Fruit fly (Drosophila melanogaster) whole organism, embryonic: ENCODE measurements around the gene CG12301.

ENCODE experiments used
- Asciz ChIP-seq: fragments of 200-800 bp; sonication (Bioruptor generic); optimal IDR thresholded peaks from 2 replicates; lab custom pipeline; 2017; ENCODE audit warnings: missing biosample characterization, mild to moderate bottlenecking, missing genetic modification characterization, missing genetic modification reagents
- Awh ChIP-seq: fragments of 200-800 bp; sonication (Bioruptor generic); IDR thresholded peaks from 2 replicates; pipeline ENCODE4, ENCODE4 v1.3.6; 2022; ENCODE audit warnings: missing biosample characterization, missing genetic modification characterization
- Bteb2 ChIP-seq: fragments of 200-800 bp; sonication (Bioruptor generic); optimal IDR thresholded peaks from 2 replicates; lab custom pipeline; 2016; ENCODE audit warnings: missing biosample characterization, missing genetic modification characterization
- CG10565 ChIP-seq: fragments of 200-800 bp; sonication (Bioruptor generic); optimal IDR thresholded peaks from 3 replicates; lab custom pipeline; 2016; ENCODE audit warnings: missing biosample characterization, mild to moderate bottlenecking, missing genetic modification characterization
- CG13894 ChIP-seq: fragments of 200-800 bp; sonication (Bioruptor generic); optimal IDR thresholded peaks from 3 replicates; lab custom pipeline; 2018; ENCODE audit warnings: missing biosample characterization, mild to moderate bottlenecking, missing genetic modification characterization, moderate library complexity
- CG15601 ChIP-seq: fragments of 200-800 bp; sonication (Bioruptor generic); optimal IDR thresholded peaks from 3 replicates; lab custom pipeline; 2019; ENCODE audit warnings: missing biosample characterization, mild to moderate bottlenecking, missing genetic modification characterization, moderate library complexity
- CG17568 ChIP-seq: fragments of 200-800 bp; sonication (Bioruptor generic); optimal IDR thresholded peaks from 2 replicates; lab custom pipeline; 2018; ENCODE audit warnings: missing biosample characterization, mild to moderate bottlenecking, missing genetic modification characterization, moderate library complexity
- CG17912 ChIP-seq: fragments of 200-800 bp; sonication (Bioruptor generic); optimal IDR thresholded peaks from 2 replicates; lab custom pipeline; 2018; ENCODE audit warnings: missing biosample characterization, mild to moderate bottlenecking, missing genetic modification characterization
- CG2120 ChIP-seq: fragments of 200-800 bp; sonication (Bioruptor generic); optimal IDR thresholded peaks from 3 replicates; lab custom pipeline; 2016; ENCODE audit warnings: missing biosample characterization, missing genetic modification characterization
- CG2712 ChIP-seq: fragments of 200-800 bp; optimal IDR thresholded peaks from 3 replicates; lab custom pipeline; 2019; ENCODE audit warnings: missing biosample characterization, mild to moderate bottlenecking, missing genetic modification characterization, moderate library complexity
- CG30431 ChIP-seq: fragments of 200-800 bp; sonication (Bioruptor generic); optimal IDR thresholded peaks from 2 replicates; lab custom pipeline; 2017; ENCODE audit warnings: missing biosample characterization, missing genetic modification characterization
- CG31224 ChIP-seq: fragments of 200-800 bp; sonication (Bioruptor generic); IDR thresholded peaks from 2 replicates; pipeline ENCODE4 v1.3.6; 2022; ENCODE audit warnings: missing biosample characterization, missing genetic modification characterization
- CG32767 ChIP-seq: fragments of 200-800 bp; sonication (Bioruptor generic); IDR thresholded peaks from 2 replicates; pipeline ENCODE4 v1.3.6; 2022; ENCODE audit warnings: missing biosample characterization, missing genetic modification characterization
- CG34422 ChIP-seq: fragments of 200-800 bp; sonication (Bioruptor generic); IDR thresholded peaks from 3 replicates; pipeline ENCODE4 v1.3.6; 2022; ENCODE audit warnings: missing biosample characterization, missing genetic modification characterization
- CG3838 ChIP-seq: fragments of 200-800 bp; sonication (Bioruptor generic); optimal IDR thresholded peaks from 3 replicates; lab custom pipeline; 2016; ENCODE audit warnings: missing biosample characterization, missing genetic modification characterization
- CG4424 ChIP-seq: fragments of 200-800 bp; sonication (Bioruptor generic); optimal IDR thresholded peaks from 3 replicates; lab custom pipeline; 2016; ENCODE audit warnings: missing biosample characterization, missing genetic modification characterization
- CG4730 ChIP-seq: fragments of 200-800 bp; sonication (Bioruptor generic); IDR thresholded peaks from 2 replicates; pipeline ENCODE4 v1.3.6; 2022; ENCODE audit warnings: missing biosample characterization, missing genetic modification characterization
- CG8290 ChIP-seq, 3 experiments: fragments of 200-800 bp; sonication (Bioruptor generic); optimal IDR thresholded peaks; 2 replicates each; lab custom pipeline; 2016 to 2019; ENCODE audit warnings: missing biosample characterization in 3 of 3, missing genetic modification characterization in 3 of 3, mild to moderate bottlenecking in 2 of 3, moderate library complexity in 1 of 3
- CG8478 ChIP-seq: fragments of >200 bp; optimal IDR thresholded peaks from 2 replicates; lab custom pipeline; 2018
- Chrac-16 ChIP-seq: fragments of 200-800 bp; sonication (Bioruptor generic); optimal IDR thresholded peaks from 3 replicates; lab custom pipeline; 2016; ENCODE audit warnings: missing biosample characterization, missing genetic modification characterization
- Dbx ChIP-seq: fragments of 200-800 bp; sonication (Bioruptor generic); IDR thresholded peaks from 3 replicates; pipeline ENCODE4 v1.3.6; 2022; ENCODE audit warnings: missing biosample characterization, missing genetic modification characterization
- H2.0 ChIP-seq: fragments of 200-800 bp; sonication (Bioruptor generic); IDR thresholded peaks from 2 replicates; pipeline ENCODE4 v1.3.6; 2022; ENCODE audit warnings: missing biosample characterization, missing genetic modification characterization
- HmgD ChIP-seq: fragments of 200-800 bp; sonication (Bioruptor generic); optimal IDR thresholded peaks from 3 replicates; lab custom pipeline; 2016; ENCODE audit warnings: missing biosample characterization, missing genetic modification characterization
- HmgZ ChIP-seq: fragments of 200-800 bp; sonication (Bioruptor generic); optimal IDR thresholded peaks from 2 replicates; lab custom pipeline; 2018; ENCODE audit warnings: missing biosample characterization, mild to moderate bottlenecking, missing genetic modification characterization
- Hr51 ChIP-seq, 2 experiments: fragments of 200-800 bp; sonication (Bioruptor generic); optimal IDR thresholded peaks; 2 replicates in 1 of 2; 3 replicates in 1 of 2; lab custom pipeline; 2016 to 2018; ENCODE audit warnings: missing biosample characterization in 2 of 2, missing genetic modification characterization in 2 of 2, mild to moderate bottlenecking in 1 of 2, moderate library complexity in 1 of 2
- Mes4 ChIP-seq: fragments of 200-800 bp; sonication (Bioruptor generic); optimal IDR thresholded peaks from 2 replicates; lab custom pipeline; 2016; ENCODE audit warnings: missing biosample characterization, missing genetic modification characterization
- Sox102F ChIP-seq: fragments of 200-800 bp; sonication (Bioruptor generic); optimal IDR thresholded peaks from 2 replicates; lab custom pipeline; 2018; ENCODE audit warnings: missing biosample characterization, mild to moderate bottlenecking, missing genetic modification characterization, moderate library complexity
- Spps ChIP-seq: fragments of 200-800 bp; sonication (Bioruptor generic); optimal IDR thresholded peaks from 2 replicates; lab custom pipeline; 2018; ENCODE audit warnings: missing biosample characterization, mild to moderate bottlenecking, missing genetic modification characterization
- Usf ChIP-seq: fragments of 200-800 bp; sonication (Bioruptor generic); optimal IDR thresholded peaks from 2 replicates; lab custom pipeline; 2017; ENCODE audit warnings: missing genotype, missing biosample characterization, missing genetic modification characterization
- ac ChIP-seq: fragments of 200-800 bp; sonication (Bioruptor generic); optimal IDR thresholded peaks from 3 replicates; lab custom pipeline; 2017; ENCODE audit warnings: missing biosample characterization, mild to moderate bottlenecking, missing genetic modification characterization
- az2 ChIP-seq: fragments of 200-800 bp; sonication (Bioruptor generic); optimal IDR thresholded peaks from 3 replicates; lab custom pipeline; 2016; ENCODE audit warnings: missing biosample characterization, missing genetic modification characterization
- bab2 ChIP-seq: fragments of 200-800 bp; sonication (Bioruptor generic); optimal IDR thresholded peaks from 2 replicates; lab custom pipeline; 2016; ENCODE audit warnings: missing biosample characterization, missing genetic modification characterization
- chinmo ChIP-seq: fragments of 200-800 bp; sonication (Bioruptor generic); IDR thresholded peaks from 4 replicates; pipeline ENCODE4 v1.3.6; 2022; ENCODE audit warnings: missing biosample characterization, missing genetic modification characterization; ENCODE audit not compliant: partially characterized antibody
- ftz-f1 ChIP-seq: fragments of 200-800 bp; sonication (Bioruptor generic); optimal IDR thresholded peaks from 2 replicates; lab custom pipeline; 2016; ENCODE audit warnings: missing biosample characterization, missing genetic modification characterization
- gsb ChIP-seq: fragments of 200-800 bp; sonication (Bioruptor generic); IDR thresholded peaks from 2 replicates; pipeline ENCODE4 v1.3.6; 2022; ENCODE audit warnings: missing biosample characterization, missing genetic modification characterization
- ham ChIP-seq: fragments of 200-800 bp; sonication (Bioruptor generic); IDR thresholded peaks from 2 replicates; pipeline ENCODE4 v1.3.6; 2022; ENCODE audit warnings: missing biosample characterization, missing genetic modification characterization
- lmd ChIP-seq: fragments of 200-800 bp; sonication (Bioruptor generic); IDR thresholded peaks from 2 replicates; pipeline ENCODE4 v1.3.6; 2022; ENCODE audit warnings: missing biosample characterization, missing genetic modification characterization
- maf-S ChIP-seq: fragments of 200-800 bp; sonication (Bioruptor generic); optimal IDR thresholded peaks from 2 replicates; lab custom pipeline; 2016; ENCODE audit warnings: missing biosample characterization, missing genetic modification characterization
- nerfin-2 ChIP-seq: fragments of 200-800 bp; sonication (Bioruptor generic); IDR thresholded peaks from 2 replicates; pipeline ENCODE4 v1.3.6; 2022; ENCODE audit warnings: missing biosample characterization, missing genetic modification characterization; ENCODE audit not compliant: partially characterized antibody
- odd ChIP-seq: fragments of 200-800 bp; sonication (Bioruptor generic); optimal IDR thresholded peaks from 2 replicates; lab custom pipeline; 2017; ENCODE audit warnings: missing biosample characterization, mild to moderate bottlenecking, missing genetic modification characterization
- phol ChIP-seq: fragments of 200-800 bp; sonication (Bioruptor generic); optimal IDR thresholded peaks from 3 replicates; lab custom pipeline; 2018; ENCODE audit warnings: missing biosample characterization, mild to moderate bottlenecking, missing genetic modification characterization, moderate library complexity
- pnt ChIP-seq: fragments of 200-800 bp; sonication (Bioruptor generic); optimal IDR thresholded peaks from 3 replicates; lab custom pipeline; 2016; ENCODE audit warnings: missing biosample characterization, missing genetic modification characterization
- pzg ChIP-seq: fragments of 200-800 bp; sonication (Bioruptor generic); optimal IDR thresholded peaks from 3 replicates; lab custom pipeline; 2018; ENCODE audit warnings: missing biosample characterization, mild to moderate bottlenecking, missing genetic modification characterization, moderate library complexity
- ranshi ChIP-seq: fragments of 200-800 bp; sonication (Bioruptor generic); IDR thresholded peaks from 2 replicates; pipeline ENCODE4 v1.3.6; 2022; ENCODE audit warnings: missing biosample characterization, missing genetic modification characterization
- repo ChIP-seq: fragments of 200-800 bp; sonication (Bioruptor generic); optimal IDR thresholded peaks from 2 replicates; lab custom pipeline; 2016; ENCODE audit warnings: missing biosample characterization, missing genetic modification characterization
- salm ChIP-seq: fragments of 200-800 bp; sonication (Bioruptor generic); optimal IDR thresholded peaks from 2 replicates; lab custom pipeline; 2018; ENCODE audit warnings: missing biosample characterization, mild to moderate bottlenecking, missing genetic modification characterization
- slbo ChIP-seq: fragments of 200-800 bp; sonication (Bioruptor generic); IDR thresholded peaks from 2 replicates; pipeline ENCODE4 v1.3.6; 2022; ENCODE audit warnings: missing biosample characterization, missing genetic modification characterization
- sqz ChIP-seq: fragments of 200-800 bp; sonication (Bioruptor generic); optimal IDR thresholded peaks from 3 replicates; lab custom pipeline; 2018; ENCODE audit warnings: missing biosample characterization, mild to moderate bottlenecking, missing genetic modification characterization
- wdn ChIP-seq: fragments of 200-800 bp; sonication (Bioruptor generic); IDR thresholded peaks from 2 replicates; pipeline ENCODE4 v1.3.6; 2022; ENCODE audit warnings: missing biosample characterization, missing genetic modification characterization
- z ChIP-seq: fragments of 200-800 bp; sonication (Bioruptor generic); IDR thresholded peaks from 3 replicates; pipeline ENCODE4 v1.3.6; 2022; ENCODE audit warnings: missing biosample characterization, missing genetic modification characterization
- zen2 ChIP-seq: fragments of 200-800 bp; sonication (Bioruptor generic); IDR thresholded peaks from 3 replicates; pipeline ENCODE4 v1.3.6; 2022; ENCODE audit warnings: missing biosample characterization, missing genetic modification characterization; ENCODE audit not compliant: partially characterized antibody

CG12301 gene

dm6 chr3L:15580487-15580886, at the start of gene CG12301, which contains the start of gene mrn (continued):
- peak; percentile 94 for TF ChIP-seq slbo (GFP tag; lab: Robert Waterston, UW)
- peak; percentile 9 for TF ChIP-seq CG30431
- TF ChIP-seq Spps (tag; lab: Kevin White, UChicago), result peak; percentile 41
- peak; percentile 90 for TF ChIP-seq nerfin-2 (GFP tag; lab: Robert Waterston, UW)
- peak; percentile 98 for TF ChIP-seq CG34422 (GFP tag; lab: Robert Waterston, UW)
- peak; percentile 89 for TF ChIP-seq phol (tag; lab: Kevin White, UChicago)
- TF ChIP-seq HmgD, result no peak
- TF ChIP-seq Hr51 (GFP tag; optimal IDR thresholded peaks at IDR 0.05; lab: Kevin White, UChicago), result peak in 1 of 2 experiments; percentile 67
- peak; percentile 77 for TF ChIP-seq HmgZ (tag; lab: Kevin White, UChicago)
- peak; percentile 82 for TF ChIP-seq CG4424 (GFP tag; lab: Kevin White, UChicago)
- TF ChIP-seq CG13894 (tag; lab: Kevin White, UChicago), result no peak
- peak; percentile 88 for TF ChIP-seq CG2712
- peak; percentile 11 for TF ChIP-seq Mes4 (GFP tag; lab: Kevin White, UChicago)
- TF ChIP-seq Dbx (GFP tag; lab: Robert Waterston, UW), result peak; percentile 97
- no peak for TF ChIP-seq CG15601 (tag; lab: Kevin White, UChicago)
- TF ChIP-seq chinmo (GFP tag; lab: Robert Waterston, UW), result peak; percentile 83; the same call in 2 of the 4 replicates
- peak; percentile 55 for TF ChIP-seq pnt
- peak; percentile 52; the same call in 1 of the 2 replicates for TF ChIP-seq gsb (GFP tag; lab: Robert Waterston, UW)
- peak; percentile 54; the same call in 1 of the 3 replicates for TF ChIP-seq z (GFP tag; lab: Robert Waterston, UW)
- no peak for TF ChIP-seq CG17568
- peak; percentile 88 for TF ChIP-seq CG4730 (GFP tag; lab: Robert Waterston, UW)
- no peak for TF ChIP-seq Asciz (GFP tag; lab: Kevin White, UChicago)
- no peak for TF ChIP-seq CG10565 (GFP tag; lab: Kevin White, UChicago)
- TF ChIP-seq ftz-f1 (GFP tag; lab: Kevin White, UChicago), result peak; percentile 75
- TF ChIP-seq pzg, result peak; percentile 73
- TF ChIP-seq Chrac-16 (GFP tag; lab: Kevin White, UChicago), result peak; percentile 54
- peak; percentile 55 for TF ChIP-seq Bteb2 (GFP tag; lab: Kevin White, UChicago)
- peak; percentile 44 for TF ChIP-seq bab2 (GFP tag; lab: Kevin White, UChicago)
- peak; percentile 78 for TF ChIP-seq ranshi
- no peak for TF ChIP-seq ac (GFP tag; lab: Kevin White, UChicago)
- no peak for TF ChIP-seq CG17912
- TF ChIP-seq CG3838 (GFP tag; lab: Kevin White, UChicago), result peak; percentile 47
- TF ChIP-seq H2.0 (GFP tag; lab: Robert Waterston, UW), result peak; percentile 72
- no peak for TF ChIP-seq repo (GFP tag; lab: Kevin White, UChicago)
- TF ChIP-seq CG31224 (GFP tag; lab: Robert Waterston, UW), result peak; percentile 73
- TF ChIP-seq odd (GFP tag; lab: Kevin White, UChicago), result no peak
- TF ChIP-seq lmd (GFP tag; lab: Robert Waterston, UW), result peak; percentile 94
- TF ChIP-seq Awh (GFP tag; lab: Robert Waterston, UW), result 0 out of 2 replicates have a peak, but pooled peaks have one; percentile 45
- TF ChIP-seq az2, result peak; percentile 61
- peak; percentile 75; the same call in 1 of the 3 replicates for TF ChIP-seq zen2 (GFP tag; lab: Robert Waterston, UW)
- TF ChIP-seq CG8478 (lab: Kevin White, UChicago), result no peak
- TF ChIP-seq CG32767 (GFP tag; lab: Robert Waterston, UW), result no peak; the same call in 1 of the 2 replicates
- no peak for TF ChIP-seq salm
- no peak for TF ChIP-seq sqz (GFP tag; lab: Kevin White, UChicago)
- no peak for TF ChIP-seq Sox102F
- TF ChIP-seq Usf (GFP tag; lab: Kevin White, UChicago), result peak; percentile 23
- TF ChIP-seq ham (GFP tag; lab: Robert Waterston, UW), result peak; percentile 60; the same call in 1 of the 2 replicates
- no peak for TF ChIP-seq maf-S (GFP tag; lab: Kevin White, UChicago)
- TF ChIP-seq CG8290 (GFP tag; optimal IDR thresholded peaks at IDR 0.05; lab: Kevin White, UChicago), result no peak
- no peak for TF ChIP-seq CG8290 (tag; optimal IDR thresholded peaks at IDR 0.05; lab: Kevin White, UChicago)
- TF ChIP-seq CG2120 (GFP tag; lab: Kevin White, UChicago), result peak; percentile 91
- TF ChIP-seq wdn, result peak; percentile 68
